Fruit fly (Drosophila melanogaster) whole organism, embryonic: ENCODE results near the gene CG7352.

Source experiments
- Bdp1 ChIP-seq: fragments of 200-800 bp; sonication (Bioruptor generic); optimal IDR thresholded peaks from 3 replicates; lab custom pipeline; 2016; ENCODE audit warnings: missing biosample characterization, missing genetic modification characterization
- BtbVII ChIP-seq: fragments of 200-800 bp; sonication (Bioruptor generic); optimal IDR thresholded peaks from 3 replicates; lab custom pipeline; 2017; ENCODE audit warnings: missing biosample characterization, mild to moderate bottlenecking, missing genetic modification characterization
- CG1024 ChIP-seq: fragments of 200-800 bp; sonication (Bioruptor generic); IDR thresholded peaks from 2 replicates; pipeline ENCODE4 v1.3.6; 2022; ENCODE audit warnings: missing biosample characterization, missing genetic modification characterization
- CG10959 ChIP-seq: fragments of 200-800 bp; sonication (Bioruptor generic); IDR thresholded peaks from 2 replicates; pipeline ENCODE4 v1.3.6; 2022; ENCODE audit warnings: missing biosample characterization, missing genetic modification characterization
- CG1233 ChIP-seq: fragments of 200-800 bp; sonication (Bioruptor generic); optimal IDR thresholded peaks from 4 replicates; lab custom pipeline; 2018; ENCODE audit warnings: missing biosample characterization, mild to moderate bottlenecking, missing genetic modification characterization
- CG14014 ChIP-seq: fragments of 200-800 bp; sonication (Bioruptor generic); IDR thresholded peaks from 2 replicates; pipeline ENCODE4 v1.3.6; 2022; ENCODE audit warnings: missing biosample characterization, missing genetic modification characterization
- CG14965 ChIP-seq: fragments of 200-800 bp; sonication (Bioruptor generic); optimal IDR thresholded peaks from 2 replicates; lab custom pipeline; 2016; ENCODE audit warnings: missing biosample characterization, missing genetic modification characterization, borderline replicate concordance
- CG15479 ChIP-seq: fragments of 200-800 bp; sonication (Bioruptor generic); optimal IDR thresholded peaks from 3 replicates; lab custom pipeline; 2019; ENCODE audit warnings: missing biosample characterization, mild to moderate bottlenecking, missing genetic modification characterization, moderate library complexity
- CG15514 ChIP-seq: fragments of 200-800 bp; sonication (Bioruptor generic); optimal IDR thresholded peaks from 3 replicates; lab custom pipeline; 2017; ENCODE audit warnings: missing biosample characterization, missing genetic modification characterization, mild to moderate bottlenecking, moderate library complexity, missing genetic modification reagents
- CG1603 ChIP-seq: fragments of 200-800 bp; sonication (Bioruptor generic); optimal IDR thresholded peaks from 2 replicates; lab custom pipeline; 2019; ENCODE audit warnings: missing biosample characterization, mild to moderate bottlenecking, missing genetic modification characterization, moderate library complexity
- CG17802 ChIP-seq: fragments of 200-800 bp; sonication (Bioruptor generic); optimal IDR thresholded peaks from 2 replicates; lab custom pipeline; 2018; ENCODE audit warnings: missing biosample characterization, mild to moderate bottlenecking, missing genetic modification characterization, moderate library complexity
- CG17912 ChIP-seq: fragments of 200-800 bp; sonication (Bioruptor generic); optimal IDR thresholded peaks from 2 replicates; lab custom pipeline; 2018; ENCODE audit warnings: missing biosample characterization, mild to moderate bottlenecking, missing genetic modification characterization
- CG2116 ChIP-seq: fragments of 200-800 bp; sonication (Bioruptor generic); optimal IDR thresholded peaks from 3 replicates; lab custom pipeline; 2018; ENCODE audit warnings: missing biosample characterization, mild to moderate bottlenecking, missing genetic modification characterization
- CG2129 ChIP-seq: fragments of 200-800 bp; sonication (Bioruptor generic); IDR thresholded peaks from 2 replicates; pipeline ENCODE4 v1.3.6; 2022; ENCODE audit warnings: missing biosample characterization, missing genetic modification characterization; ENCODE audit not compliant: partially characterized antibody
- CG30403 ChIP-seq: fragments of 200-800 bp; sonication (Bioruptor generic); optimal IDR thresholded peaks from 3 replicates; lab custom pipeline; 2016; ENCODE audit warnings: missing biosample characterization, missing genetic modification characterization
- CG33213 ChIP-seq: fragments of 200-800 bp; sonication (Bioruptor generic); optimal IDR thresholded peaks from 3 replicates; lab custom pipeline; 2016; ENCODE audit warnings: missing biosample characterization, missing genetic modification characterization
- CG4328 ChIP-seq: fragments of 200-800 bp; sonication (Bioruptor generic); optimal IDR thresholded peaks from 3 replicates; lab custom pipeline; 2017; ENCODE audit warnings: missing biosample characterization, missing genetic modification reagents, missing genetic modification characterization
- CG6689 ChIP-seq: fragments of 200-800 bp; sonication (Bioruptor generic); IDR thresholded peaks from 2 replicates; pipeline ENCODE4 v1.3.6; 2022; ENCODE audit warnings: missing biosample characterization, missing genetic modification characterization
- CG6765 ChIP-seq: fragments of 200-800 bp; sonication (Bioruptor generic); optimal IDR thresholded peaks from 3 replicates; lab custom pipeline; 2017; ENCODE audit warnings: missing biosample characterization, mild to moderate bottlenecking, missing genetic modification characterization
- CG6813 ChIP-seq: fragments of 200-800 bp; sonication (Bioruptor generic); optimal IDR thresholded peaks from 2 replicates; lab custom pipeline; 2017; ENCODE audit warnings: missing biosample characterization, missing genetic modification characterization, mild to moderate bottlenecking, moderate library complexity, missing genetic modification reagents
- CG8924 ChIP-seq: fragments of 200-800 bp; optimal IDR thresholded peaks from 3 replicates; lab custom pipeline; 2019; ENCODE audit warnings: missing biosample characterization, mild to moderate bottlenecking, missing genetic modification characterization, moderate library complexity
- CHES-1-like ChIP-seq: fragments of 200-800 bp; sonication (Bioruptor generic); optimal IDR thresholded peaks from 2 replicates; lab custom pipeline; 2016; ENCODE audit warnings: missing biosample characterization, missing genetic modification characterization
- Doc3 ChIP-seq: fragments of 200-800 bp; sonication (Bioruptor generic); IDR thresholded peaks from 3 replicates; pipeline ENCODE4 v1.3.6; 2022; ENCODE audit warnings: missing biosample characterization, missing genetic modification characterization; ENCODE audit not compliant: partially characterized antibody
- Gug ChIP-seq: fragments of 200-800 bp; sonication (Bioruptor generic); IDR thresholded peaks from 4 replicates; pipeline ENCODE4 v1.3.6; 2022; ENCODE audit warnings: missing biosample characterization, missing genetic modification characterization
- Hand ChIP-seq: fragments of 200-800 bp; sonication (Bioruptor generic); optimal IDR thresholded peaks from 2 replicates; lab custom pipeline; 2017; ENCODE audit warnings: mild to moderate bottlenecking, missing biosample characterization, missing genetic modification reagents, missing genetic modification characterization
- Hr51 ChIP-seq, 2 experiments: fragments of 200-800 bp; sonication (Bioruptor generic); optimal IDR thresholded peaks; 2 replicates in 1 of 2; 3 replicates in 1 of 2; lab custom pipeline; 2016 to 2018; ENCODE audit warnings: missing biosample characterization in 2 of 2, missing genetic modification characterization in 2 of 2, mild to moderate bottlenecking in 1 of 2, moderate library complexity in 1 of 2
- MESR4 ChIP-seq: fragments of 200-800 bp; sonication (Bioruptor generic); optimal IDR thresholded peaks from 2 replicates; lab custom pipeline; 2018; ENCODE audit warnings: missing biosample characterization, mild to moderate bottlenecking, missing genetic modification characterization, moderate library complexity
- Mes4 ChIP-seq: fragments of 200-800 bp; sonication (Bioruptor generic); optimal IDR thresholded peaks from 2 replicates; lab custom pipeline; 2016; ENCODE audit warnings: missing biosample characterization, missing genetic modification characterization
- Nf-YA ChIP-seq: fragments of 200-800 bp; sonication (Bioruptor generic); IDR thresholded peaks from 2 replicates; pipeline ENCODE4 v1.3.6; 2022; ENCODE audit warnings: missing biosample characterization, missing genetic modification characterization
- Pdp1 ChIP-seq, 2 experiments: fragments of 200-800 bp; sonication (Bioruptor generic); optimal IDR thresholded peaks; 3 replicates each; lab custom pipeline; 2016; ENCODE audit warnings: missing biosample characterization in 2 of 2, missing genetic modification characterization in 2 of 2, mild to moderate bottlenecking in 1 of 2, moderate library complexity in 1 of 2
- aop ChIP-seq: fragments of 200-800 bp; sonication (Bioruptor generic); IDR thresholded peaks from 2 replicates; pipeline ENCODE4 v1.3.6; 2022; ENCODE audit warnings: missing biosample characterization, missing genetic modification characterization
- cato ChIP-seq: fragments of 200-800 bp; sonication (Bioruptor generic); optimal IDR thresholded peaks from 2 replicates; lab custom pipeline; 2016; ENCODE audit warnings: missing biosample characterization, missing genetic modification characterization, borderline replicate concordance
- chn ChIP-seq: fragments of 200-800 bp; sonication (Bioruptor generic); optimal IDR thresholded peaks from 2 replicates; lab custom pipeline; 2016; ENCODE audit warnings: missing biosample characterization, missing genetic modification characterization
- crc ChIP-seq: fragments of 200-800 bp; sonication (Bioruptor generic); optimal IDR thresholded peaks from 2 replicates; lab custom pipeline; 2016; ENCODE audit warnings: missing biosample characterization, missing genetic modification characterization
- da ChIP-seq: fragments of 200-800 bp; sonication (Bioruptor generic); optimal IDR thresholded peaks from 2 replicates; lab custom pipeline; 2016; ENCODE audit warnings: missing biosample characterization, missing genetic modification characterization
- ham ChIP-seq: fragments of 200-800 bp; sonication (Bioruptor generic); IDR thresholded peaks from 2 replicates; pipeline ENCODE4 v1.3.6; 2022; ENCODE audit warnings: missing biosample characterization, missing genetic modification characterization
- insv ChIP-seq, 2 experiments: fragments of 200-800 bp; sonication (Bioruptor generic); optimal IDR thresholded peaks; 3 replicates each; lab custom pipeline; 2016 to 2018; ENCODE audit warnings: missing biosample characterization in 2 of 2, missing genetic modification characterization in 2 of 2
- jigr1 ChIP-seq: fragments of 200-800 bp; sonication (Bioruptor generic); IDR thresholded peaks from 3 replicates; pipeline ENCODE4 v1.3.6; 2022; ENCODE audit warnings: missing biosample characterization, missing genetic modification characterization
- kay ChIP-seq: fragments of 200-800 bp; sonication (Bioruptor generic); optimal IDR thresholded peaks from 2 replicates; lab custom pipeline; 2016; ENCODE audit warnings: missing biosample characterization, missing genetic modification characterization
- ken ChIP-seq: fragments of 200-800 bp; sonication (Bioruptor generic); IDR thresholded peaks from 3 replicates; pipeline ENCODE4 v1.3.6; 2022; ENCODE audit warnings: missing biosample characterization, missing genetic modification characterization
- maf-S ChIP-seq: fragments of 200-800 bp; sonication (Bioruptor generic); optimal IDR thresholded peaks from 2 replicates; lab custom pipeline; 2016; ENCODE audit warnings: missing biosample characterization, missing genetic modification characterization
- pb ChIP-seq: fragments of 200-800 bp; sonication (Bioruptor generic); optimal IDR thresholded peaks from 3 replicates; lab custom pipeline; 2016; ENCODE audit warnings: missing biosample characterization, missing genetic modification characterization
- peb ChIP-seq: fragments of 200-800 bp; sonication (Bioruptor generic); IDR thresholded peaks from 2 replicates; pipeline ENCODE4 v1.3.6; 2022; ENCODE audit warnings: missing biosample characterization, missing genetic modification characterization
- pita ChIP-seq: fragments of 200-800 bp; sonication (Bioruptor generic); optimal IDR thresholded peaks from 2 replicates; lab custom pipeline; 2017; ENCODE audit warnings: missing biosample characterization, mild to moderate bottlenecking, missing genetic modification characterization
- rib ChIP-seq: fragments of 200-800 bp; sonication (Bioruptor generic); IDR thresholded peaks from 2 replicates; pipeline ENCODE4 v1.3.6; 2022; ENCODE audit warnings: missing biosample characterization, missing genetic modification characterization
- seq ChIP-seq: fragments of 200-800 bp; sonication (Bioruptor generic); IDR thresholded peaks from 2 replicates; pipeline ENCODE4 v1.3.6; 2022; ENCODE audit warnings: missing biosample characterization, missing genetic modification characterization
- shn ChIP-seq: fragments of 200-800 bp; sonication (Bioruptor generic); optimal IDR thresholded peaks from 3 replicates; lab custom pipeline; 2016; ENCODE audit warnings: missing biosample characterization, missing genetic modification characterization
- slbo ChIP-seq: fragments of 200-800 bp; sonication (Bioruptor generic); IDR thresholded peaks from 2 replicates; pipeline ENCODE4 v1.3.6; 2022; ENCODE audit warnings: missing biosample characterization, missing genetic modification characterization
- so ChIP-seq: fragments of 200-800 bp; sonication (Bioruptor generic); IDR thresholded peaks from 3 replicates; pipeline ENCODE4 v1.3.6; 2022; ENCODE audit warnings: missing biosample characterization, missing genetic modification characterization
- sqz ChIP-seq: fragments of 200-800 bp; sonication (Bioruptor generic); optimal IDR thresholded peaks from 3 replicates; lab custom pipeline; 2018; ENCODE audit warnings: missing biosample characterization, mild to moderate bottlenecking, missing genetic modification characterization

CG7352 gene

dm6 chr3R:8316344-8317105 lies 30.9 kb upstream of the CG7352 start, which contains the start of gene Coq2 (continued):
- peak in 1 of 2 experiments; percentile 18 for TF ChIP-seq Pdp1 (GFP tag; optimal IDR thresholded peaks at IDR 0.05; lab: Kevin White, UChicago)
- TF ChIP-seq Hand (GFP tag; lab: Kevin White, UChicago): no peak
- TF ChIP-seq aop (GFP tag; lab: Robert Waterston, UW): no peak
- TF ChIP-seq Bdp1 (GFP tag; lab: Kevin White, UChicago): no peak
- no peak for TF ChIP-seq Hr51 (GFP tag; optimal IDR thresholded peaks at IDR 0.05; lab: Kevin White, UChicago)
- TF ChIP-seq slbo (GFP tag; lab: Robert Waterston, UW): peak; percentile 25; the same call in 1 of the 2 replicates
- TF ChIP-seq pb (GFP tag; lab: Kevin White, UChicago): no peak
- TF ChIP-seq cato: no peak
- peak in 1 of 2 experiments; percentile 93 for TF ChIP-seq insv (GFP tag; optimal IDR thresholded peaks at IDR 0.05; lab: Kevin White, UChicago)
- TF ChIP-seq CG15479: no peak
- no peak for TF ChIP-seq CG14965 (GFP tag; lab: Kevin White, UChicago)
- no peak for TF ChIP-seq so (GFP tag; lab: Robert Waterston, UW)
- TF ChIP-seq CG10959 (GFP tag; lab: Robert Waterston, UW): no peak
- TF ChIP-seq seq (GFP tag; lab: Robert Waterston, UW): no peak
- no peak for TF ChIP-seq CG1233 (GFP tag; lab: Kevin White, UChicago)
- TF ChIP-seq ham (GFP tag; lab: Robert Waterston, UW): no peak
- no peak for TF ChIP-seq CG2129 (GFP tag; lab: Robert Waterston, UW)
- TF ChIP-seq Gug (GFP tag; lab: Robert Waterston, UW): no peak
- TF ChIP-seq shn: no peak
- TF ChIP-seq Doc3 (GFP tag; lab: Robert Waterston, UW): no peak
- no peak for TF ChIP-seq CG1024 (GFP tag; lab: Robert Waterston, UW)
- TF ChIP-seq CG30403 (GFP tag; lab: Kevin White, UChicago): no peak
- peak; percentile 60 for TF ChIP-seq CG15514
- TF ChIP-seq CG6813: no peak
- TF ChIP-seq CG14014 (GFP tag; lab: Robert Waterston, UW): no peak
- TF ChIP-seq CG6765 (GFP tag; lab: Kevin White, UChicago): no peak
- peak; percentile 21 for TF ChIP-seq CG33213 (GFP tag; lab: Kevin White, UChicago)
- TF ChIP-seq CG1603: peak; percentile 72
- no peak for TF ChIP-seq CG17802 (tag; lab: Kevin White, UChicago)
- no peak for TF ChIP-seq maf-S (GFP tag; lab: Kevin White, UChicago)
- TF ChIP-seq jigr1 (GFP tag; lab: Robert Waterston, UW): no peak
- TF ChIP-seq kay (GFP tag; lab: Kevin White, UChicago): no peak
- TF ChIP-seq CG4328: no peak
- no peak for TF ChIP-seq sqz (GFP tag; lab: Kevin White, UChicago)
- peak; percentile 15 for TF ChIP-seq pita
- no peak for TF ChIP-seq CHES-1-like (GFP tag; lab: Kevin White, UChicago)
- TF ChIP-seq da (GFP tag; lab: Kevin White, UChicago): no peak
- no peak for TF ChIP-seq chn
- peak; percentile 84 for TF ChIP-seq CG2116 (GFP tag; lab: Kevin White, UChicago)
- TF ChIP-seq Mes4 (GFP tag; lab: Kevin White, UChicago): no peak
- peak; percentile 52 for TF ChIP-seq MESR4 (GFP tag; lab: Kevin White, UChicago)
- no peak for TF ChIP-seq ken
- TF ChIP-seq crc (GFP tag; lab: Kevin White, UChicago): no peak
- no peak for TF ChIP-seq peb (GFP tag; lab: Robert Waterston, UW)
- no peak for TF ChIP-seq BtbVII
- no peak for TF ChIP-seq Nf-YA (GFP tag; lab: Robert Waterston, UW)
- no peak for TF ChIP-seq rib (GFP tag; lab: Robert Waterston, UW)
- TF ChIP-seq CG6689 (GFP tag; lab: Robert Waterston, UW): no peak
- TF ChIP-seq CG8924 (tag; lab: Kevin White, UChicago): no peak
- no peak for TF ChIP-seq CG17912 (GFP tag; lab: Kevin White, UChicago)
